Fruit fly (Drosophila melanogaster) whole organism, larva: ENCODE results near the gene CG32037.

Source experiments
- noc ChIP-seq: fragments of 200-800 bp; sonication (Bioruptor generic); optimal IDR thresholded peaks from 3 replicates; lab custom pipeline; 2019; ENCODE audit warnings: missing biosample characterization, mild to moderate bottlenecking, missing genetic modification characterization, moderate library complexity

CG32037 gene

DNA sequence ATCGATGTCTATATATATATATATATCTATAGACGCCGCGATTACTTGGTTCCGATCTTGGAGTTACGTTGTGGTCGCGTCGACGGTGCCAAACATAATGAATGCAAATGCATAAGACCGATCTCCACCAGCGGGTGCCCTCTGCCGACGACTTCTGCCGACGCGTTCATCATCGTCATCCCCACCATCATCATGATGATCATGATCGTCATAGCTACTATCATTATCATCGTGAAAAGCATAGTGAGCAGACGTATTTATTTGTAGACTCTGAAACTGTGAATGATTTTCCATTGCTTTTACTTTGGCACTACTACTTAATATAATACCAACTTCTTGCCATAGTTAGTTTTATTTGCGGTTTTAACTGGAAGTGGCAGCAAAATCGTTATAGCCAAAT lies at the start of gene CG32037:
Gene CG32037 (minus strand): TSS at position 101 of the 400 bp plus-strand sequence.
- no peak for TF ChIP-seq noc

DNA sequence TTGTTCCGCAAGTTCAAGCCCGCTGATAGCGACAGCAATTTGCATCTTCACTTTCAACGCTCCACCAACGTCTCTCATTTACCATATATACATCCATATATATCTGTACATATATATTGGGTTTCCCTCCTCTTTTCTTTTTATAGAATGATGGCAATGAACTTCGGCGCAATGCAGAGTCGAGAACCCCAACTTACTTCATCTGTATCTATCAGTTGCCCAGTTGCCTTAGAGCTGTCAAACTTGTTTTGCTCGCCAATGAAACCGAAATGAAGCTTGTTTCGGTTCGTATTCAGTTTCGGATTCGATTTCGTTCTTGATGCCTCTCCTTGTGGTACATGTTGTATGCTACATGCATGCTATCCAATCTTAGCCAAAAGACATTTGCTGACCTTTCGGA lies 36.8 kb upstream of the CG32037 start, which contains the start of gene Or67a:
Gene Or67a (plus strand): TSS at position 233 of the 400 bp plus-strand sequence.
- no peak for TF ChIP-seq noc

DNA sequence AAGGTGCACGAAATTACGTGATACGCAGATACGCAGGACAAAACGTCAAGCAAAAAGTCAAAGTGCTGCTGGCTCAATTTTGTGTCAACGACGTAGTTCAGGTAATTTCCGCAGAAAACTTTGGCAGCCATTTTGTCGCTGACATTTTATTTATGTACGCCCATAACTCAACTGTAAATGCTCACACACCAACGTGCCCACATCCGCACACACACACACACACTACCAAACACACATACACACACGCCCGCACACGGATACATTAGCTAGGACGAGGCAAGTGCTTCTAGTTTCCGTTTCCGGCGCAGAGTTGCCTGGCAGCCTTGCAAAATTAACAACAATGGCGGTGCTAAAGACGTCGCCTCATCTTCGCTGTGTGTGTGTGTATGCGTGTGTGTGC lies 33.4 kb upstream of the CG32037 start, which contains the start of gene CG33700:
Gene CG33700 (minus strand): TSS at position 101 of the 400 bp plus-strand sequence.
- no peak for TF ChIP-seq noc

DNA sequence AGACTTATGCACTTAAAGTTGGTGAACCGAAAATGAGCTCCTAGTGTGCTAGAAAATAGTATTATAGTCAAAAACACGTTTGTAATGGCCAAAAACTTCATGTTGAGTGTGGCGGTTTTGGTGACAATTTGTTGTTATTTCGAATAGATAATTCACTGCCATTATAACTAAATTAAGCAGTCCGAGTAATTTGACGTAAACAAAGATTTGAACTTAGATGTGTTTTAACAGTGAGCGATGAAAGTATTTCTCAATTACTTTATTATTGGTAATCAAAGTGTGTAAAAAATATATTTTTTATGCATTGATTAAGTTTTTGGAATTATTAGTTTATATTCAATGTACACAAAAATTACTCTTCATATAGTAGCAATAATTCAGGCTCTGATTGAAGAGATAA lies 21.3 kb upstream of the CG32037 start, which contains the start of gene CG33702:
Gene CG33702 (minus strand): TSS at position 101 of the 400 bp plus-strand sequence.
- no peak for TF ChIP-seq noc

DNA sequence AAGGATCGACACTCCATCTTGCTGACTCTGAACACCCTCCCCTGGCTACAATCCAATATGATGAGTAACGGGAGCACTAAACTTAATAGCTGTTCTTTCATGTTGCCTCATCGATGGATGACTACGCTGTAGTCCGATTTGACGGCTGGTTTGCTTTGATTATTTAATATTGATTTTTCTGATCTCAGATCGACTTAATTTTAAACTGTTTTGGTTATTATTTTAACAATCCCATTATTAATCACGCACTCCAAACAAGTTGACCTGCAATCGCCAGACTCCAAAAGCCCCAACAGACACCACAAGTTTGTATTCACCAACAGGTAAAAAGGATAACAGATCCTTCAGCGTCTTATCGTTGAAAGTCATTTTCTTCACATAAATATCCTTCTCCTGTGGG lies 20.5 kb upstream of the CG32037 start, which contains the start of gene CG33703:
Gene CG33703 (minus strand): TSS at position 101 of the 400 bp plus-strand sequence.
- no peak for TF ChIP-seq noc

DNA sequence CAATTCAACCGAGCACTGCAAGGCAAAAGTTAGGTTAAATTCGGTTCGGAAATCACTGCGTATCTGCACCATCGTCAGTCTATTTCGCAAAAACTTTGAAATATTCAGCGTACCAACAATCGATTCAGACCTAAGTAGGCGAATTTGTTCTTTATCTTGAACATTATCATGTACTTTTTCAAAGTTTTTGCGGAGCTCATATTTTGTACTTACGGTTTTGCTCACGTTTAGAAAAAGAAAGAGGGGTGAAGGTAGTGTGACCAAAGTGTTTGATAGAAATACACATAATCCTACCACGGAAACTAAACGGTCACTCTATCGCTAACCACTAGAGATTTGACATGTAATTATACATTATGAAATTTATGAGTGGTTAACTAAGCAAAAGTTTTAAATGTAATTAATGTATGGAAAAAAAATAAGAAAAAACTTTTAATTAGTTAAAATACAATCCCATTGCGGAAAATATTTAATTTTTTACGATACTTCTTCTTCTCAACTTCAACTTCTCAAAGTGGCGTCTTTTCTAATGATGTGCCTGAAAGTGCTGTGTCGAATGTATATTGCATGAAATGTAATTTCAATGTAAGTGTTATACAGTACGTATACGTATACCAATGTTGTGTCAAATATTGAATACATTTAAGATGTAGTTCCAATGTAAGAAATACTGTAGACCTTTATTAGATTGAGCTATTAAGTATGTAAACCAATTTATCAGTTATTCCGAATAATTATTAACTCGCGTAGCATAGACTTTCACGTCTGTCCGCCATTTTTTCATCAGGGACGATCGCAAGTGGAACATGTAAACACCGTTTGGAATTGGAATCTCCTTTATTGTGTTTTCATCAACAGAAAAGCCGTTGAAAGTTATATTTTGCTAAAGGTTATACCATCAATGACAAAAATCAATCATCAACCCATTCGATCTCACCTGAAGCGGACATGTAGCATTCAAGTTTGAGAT lies 19.6 kb upstream of the CG32037 start, which contains the start of gene RpS9:
Gene RpS9 (minus strand): TSS at position 245 of the 970 bp plus-strand sequence.
- peak; percentile 59 for TF ChIP-seq noc

DNA sequence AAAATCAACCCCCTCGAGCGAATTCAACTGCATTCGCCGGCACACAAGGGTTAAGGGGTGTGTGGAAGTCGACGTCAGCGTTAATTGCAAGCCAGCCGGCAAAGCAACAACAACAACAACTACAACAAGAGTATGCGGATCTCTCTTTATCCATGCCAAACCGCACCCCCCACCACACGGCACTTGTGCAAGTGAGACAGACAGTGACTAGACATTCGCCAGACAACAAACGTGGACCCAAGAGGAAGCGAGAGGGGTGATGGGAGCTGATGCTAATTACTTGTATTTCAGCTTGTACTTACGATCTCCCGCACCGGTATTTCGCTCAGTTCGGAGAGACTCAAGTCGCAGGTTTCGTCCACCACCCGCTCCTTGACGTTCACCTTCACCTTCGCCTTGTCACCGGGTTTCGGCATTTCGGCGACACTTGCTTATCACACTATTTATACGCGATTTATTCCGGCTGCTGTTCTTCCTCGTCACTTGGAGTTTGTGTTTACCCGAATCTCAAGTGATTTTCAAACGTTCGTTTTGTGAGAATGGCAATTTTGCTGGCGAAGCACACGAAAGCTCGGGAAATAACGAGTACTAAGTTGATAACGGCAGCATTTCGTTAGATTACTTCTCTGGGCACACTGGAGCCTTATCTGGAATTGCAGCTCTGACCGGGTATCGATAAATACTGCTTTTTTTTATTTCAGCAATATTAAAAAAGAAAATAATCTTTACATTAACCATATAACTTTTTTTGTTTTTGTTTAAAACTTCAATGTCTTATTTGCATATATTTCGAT lies 17.2 kb upstream of the CG32037 start, which contains the start of gene CG3408:
Gene CG3408 (minus strand): TSS at position 547 of the 794 bp plus-strand sequence.
- peak; percentile 43 for TF ChIP-seq noc

DNA sequence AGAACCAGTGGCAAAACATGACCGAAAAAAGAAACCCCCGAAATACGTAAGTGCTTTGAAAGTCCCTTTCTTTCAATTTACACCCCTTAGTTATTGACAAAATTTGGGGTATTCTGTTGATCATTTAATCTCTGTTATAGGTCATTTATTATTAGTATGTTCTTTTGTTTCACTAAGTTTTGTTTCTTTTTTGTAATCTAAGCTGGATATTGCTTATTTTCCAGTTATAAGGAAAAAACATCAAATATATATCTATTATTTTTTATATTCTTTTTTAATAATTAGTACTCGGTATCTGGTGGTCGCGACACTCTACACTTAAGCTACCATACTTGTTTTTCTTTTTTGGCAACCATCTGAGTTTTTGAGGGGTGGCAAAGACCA lies 16.6 kb upstream of the CG32037 start:
- peak; percentile 56 for TF ChIP-seq noc

DNA sequence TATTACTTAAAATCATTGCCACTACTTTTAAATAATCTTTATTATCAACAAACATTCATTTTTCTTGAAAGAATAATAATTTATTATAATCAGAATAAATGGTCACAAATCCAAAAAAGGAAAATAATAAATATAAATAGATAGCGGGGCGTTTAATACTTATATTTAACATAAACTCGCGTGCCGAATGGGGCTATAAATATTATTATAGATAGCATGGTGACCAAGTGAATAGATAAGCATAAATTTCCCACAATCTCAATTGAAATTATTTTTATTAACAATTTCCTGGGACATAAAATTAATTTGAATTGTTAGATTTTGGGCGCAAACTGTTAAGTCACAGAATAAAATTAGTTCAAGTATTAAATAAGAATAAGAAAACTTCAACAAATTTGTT lies 14.4 kb upstream of the CG32037 start:
- TF ChIP-seq noc: peak; percentile 62

DNA sequence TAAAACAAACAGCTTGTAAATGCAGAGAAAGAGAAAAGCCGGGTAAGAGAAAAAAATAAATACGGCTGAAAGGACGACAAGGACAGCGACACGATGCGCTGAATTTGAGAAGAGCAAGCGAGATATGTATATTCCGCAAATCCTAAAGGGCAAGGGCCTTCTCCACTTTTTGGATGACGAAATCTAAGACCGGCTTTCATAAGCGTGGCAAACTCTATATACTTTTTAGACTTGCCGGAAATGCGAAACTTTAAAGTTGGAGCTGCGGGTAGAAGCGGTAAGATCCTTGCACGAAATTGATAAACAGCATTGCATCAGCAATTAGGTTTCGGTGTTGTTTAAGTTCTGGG lies 13.7 kb upstream of the CG32037 start:
- TF ChIP-seq noc: no peak

DNA sequence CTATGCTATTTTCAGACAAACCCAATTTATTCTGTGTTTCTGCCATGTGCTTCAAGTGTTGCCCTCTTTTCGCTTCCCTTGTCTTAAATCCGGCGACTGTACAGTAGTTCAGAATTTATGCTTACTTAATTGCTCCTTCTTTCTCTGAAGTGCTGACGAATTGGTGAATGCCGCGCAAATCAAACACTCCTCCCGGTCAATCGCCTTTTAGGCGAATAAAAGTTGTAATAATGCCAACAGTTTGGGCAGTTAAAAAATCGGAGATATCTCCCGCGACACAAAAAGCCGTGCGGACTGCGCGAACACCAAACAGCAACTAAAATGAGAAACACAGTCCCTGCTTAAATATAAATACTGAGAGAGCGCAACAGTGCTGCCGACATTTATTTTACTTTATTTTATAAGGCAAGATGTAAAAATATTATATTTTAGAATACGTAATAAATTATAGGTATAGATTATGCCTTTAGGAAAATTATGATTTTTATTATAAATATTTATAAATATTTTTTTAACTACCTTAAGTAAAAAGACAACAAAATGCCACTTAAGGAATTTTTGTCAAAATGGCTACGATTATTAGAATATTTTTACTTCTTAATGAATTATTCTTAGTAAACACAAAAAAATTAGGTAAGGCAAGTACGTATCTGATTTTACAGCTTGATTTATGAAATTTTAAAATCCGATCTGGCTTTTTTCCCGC lies 13.1 kb upstream of the CG32037 start, which contains the start of gene path:
Gene path (minus strand): TSS at position 322 of the 706 bp plus-strand sequence.
- TF ChIP-seq noc: peak; percentile 47

DNA sequence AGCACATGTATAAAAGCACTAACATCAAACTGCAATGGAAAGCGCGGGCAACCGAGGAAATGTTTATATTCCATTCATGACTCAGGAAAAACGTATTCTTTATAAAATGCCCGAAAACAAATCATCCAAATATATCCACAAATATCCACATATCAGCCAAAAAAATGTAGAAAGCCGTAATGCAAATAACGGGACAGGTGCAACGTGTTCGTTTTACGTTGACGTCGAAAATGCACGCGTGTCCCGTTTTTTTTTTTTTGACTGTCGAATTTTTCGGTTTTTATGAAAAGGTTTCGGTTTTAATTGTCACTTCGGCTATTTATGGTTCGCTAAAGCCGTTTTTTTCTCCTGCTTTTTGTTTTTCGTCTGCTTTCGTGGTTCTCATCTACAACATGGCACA lies 12.5 kb upstream of the CG32037 start:
- TF ChIP-seq noc: no peak

DNA sequence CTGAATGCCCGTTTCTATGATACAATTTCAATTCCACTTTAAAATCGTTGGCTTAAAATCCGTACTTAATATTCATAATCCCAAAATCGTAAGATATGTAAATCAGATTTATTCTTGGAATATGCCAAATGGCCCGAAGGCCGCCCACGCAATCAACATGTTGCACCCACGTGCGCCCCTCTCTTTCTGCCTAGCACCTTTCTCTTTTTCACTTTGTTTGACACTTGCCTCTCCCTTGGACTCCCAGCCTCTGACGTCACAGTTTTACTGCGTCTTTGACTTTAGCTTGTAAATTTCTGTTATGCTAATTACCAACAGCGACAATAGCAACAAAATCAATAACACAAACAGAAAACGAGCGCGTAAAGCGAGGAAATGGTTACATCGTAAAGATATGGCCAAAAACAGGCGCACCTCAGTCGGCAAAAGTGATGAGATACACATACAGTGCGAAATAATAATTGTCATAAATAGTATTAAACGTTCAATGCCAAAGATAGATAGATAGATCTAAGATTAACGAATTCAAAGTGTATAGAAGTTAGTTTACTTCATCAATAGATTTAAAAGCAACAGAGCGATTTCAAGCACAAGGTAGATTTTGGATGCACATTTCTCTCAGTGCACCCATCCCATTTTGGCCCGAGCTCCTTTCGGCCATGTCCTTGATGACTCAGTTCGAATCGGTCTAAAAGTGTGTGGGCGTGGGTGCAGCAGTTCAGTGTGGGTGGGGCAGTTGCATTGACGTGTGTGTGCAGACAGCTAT lies 11.7 kb upstream of the CG32037 start:
- no peak for TF ChIP-seq noc

DNA sequence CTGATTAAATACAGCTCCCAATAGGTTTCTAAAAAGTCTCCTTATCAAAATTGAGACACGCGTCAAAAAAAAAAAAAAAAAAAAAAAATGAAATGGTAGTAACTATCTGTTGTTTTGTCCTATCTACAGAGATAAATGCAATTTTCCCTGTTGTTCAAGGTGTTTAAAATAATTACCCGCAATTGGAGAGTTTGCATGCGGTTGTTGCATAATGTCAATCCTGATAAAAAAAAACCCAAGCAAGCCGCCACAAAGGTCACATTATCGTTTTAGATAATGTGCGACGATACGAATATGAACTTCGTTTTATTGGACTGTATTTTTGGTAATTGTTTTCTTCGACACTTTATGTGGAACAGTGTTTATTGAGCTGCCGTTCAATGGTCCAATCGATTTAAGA lies 10.8 kb upstream of the CG32037 start:
- no peak for TF ChIP-seq noc

DNA sequence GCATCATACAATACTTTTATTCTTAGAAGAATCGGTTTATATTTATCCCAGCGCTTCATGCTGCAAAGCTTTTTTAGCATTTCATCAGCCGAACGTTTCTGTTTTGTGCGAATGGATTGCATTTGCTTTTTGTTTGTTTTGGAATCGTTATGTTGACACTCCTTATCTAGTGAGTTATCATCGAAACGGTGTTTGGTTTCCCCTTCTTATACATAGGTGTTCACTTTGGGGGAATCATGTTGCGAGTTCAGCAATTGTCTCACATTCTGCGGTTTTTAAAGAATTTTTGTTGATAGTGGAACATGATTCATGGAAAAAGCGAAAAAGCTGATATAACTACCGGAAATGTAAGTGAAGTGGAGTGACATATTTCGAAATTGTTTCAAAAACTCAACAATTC lies 10.3 kb upstream of the CG32037 start:
- no peak for TF ChIP-seq noc
